Worm (Caenorhabditis elegans): ENCODE data around the gene F57E7.4.

DNA sequence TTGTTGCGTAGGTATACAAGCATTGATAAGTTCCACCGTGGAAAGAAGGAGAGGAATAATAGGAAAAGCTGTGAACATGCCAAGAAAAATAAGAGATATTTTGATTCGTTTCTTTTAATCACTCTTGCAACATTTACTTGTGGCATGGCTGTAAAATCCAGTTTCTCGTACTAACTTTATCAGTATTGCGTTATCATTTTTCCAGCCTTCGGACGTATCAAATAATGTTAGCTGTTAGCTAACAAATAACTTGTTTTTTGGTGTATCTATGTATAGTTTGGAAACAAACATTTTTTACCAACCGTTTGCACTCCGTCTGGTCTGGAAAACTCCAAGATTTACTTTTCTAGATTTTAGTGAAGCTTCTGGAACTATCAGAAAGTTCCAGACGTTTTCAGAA, 47.3 kb downstream of the F57E7.4 start, which contains the start of gene clec-234:
- TF ChIP-seq nhr-28 (tag; optimal IDR thresholded peaks at IDR 0.05) (no peak), jun-1 (tag; optimal IDR thresholded peaks at IDR 0.05) (no peak), unc-86 (tag; optimal IDR thresholded peaks at IDR 0.05) (no peak), zag-1 (tag; optimal IDR thresholded peaks at IDR 0.05) (no peak), hlh-4 (tag; optimal IDR thresholded peaks at IDR 0.05) (no peak), zip-4 (GFP tag; optimal IDR thresholded peaks at IDR 0.05) (no peak), nhr-76 (tag; optimal IDR thresholded peaks at IDR 0.05) (no peak), aly-2 (tag; optimal IDR thresholded peaks at IDR 0.05) (no peak), hlh-17 (GFP tag; optimal IDR thresholded peaks at IDR 0.05; ENCODE audit: borderline replicate concordance) (no peak), ceh-82 (tag; optimal IDR thresholded peaks at IDR 0.05) (no peak), vab-15 (tag; optimal IDR thresholded peaks at IDR 0.05) (no peak), blmp-1 (tag; optimal IDR thresholded peaks at IDR 0.05) (no peak), lsy-2 (tag; optimal IDR thresholded peaks at IDR 0.05) (no peak), unc-130 (tag; optimal IDR thresholded peaks at IDR 0.05) (no peak)

All from whole organism, L1 larva.